Fruit fly (Drosophila melanogaster) whole organism, embryonic: ENCODE results near the gene CG13252.

Experiments used
- BtbVII ChIP-seq: fragments of 200-800 bp; sonication (Bioruptor generic); optimal IDR thresholded peaks from 3 replicates; lab custom pipeline; 2017; ENCODE audit warnings: missing biosample characterization, mild to moderate bottlenecking, missing genetic modification characterization
- CG10654 ChIP-seq: fragments of 200-800 bp; sonication (Bioruptor generic); optimal IDR thresholded peaks from 2 replicates; lab custom pipeline; 2016; ENCODE audit warnings: missing biosample characterization, missing genetic modification characterization
- CG11504 ChIP-seq: fragments of 200-800 bp; sonication (Bioruptor generic); optimal IDR thresholded peaks from 3 replicates; lab custom pipeline; 2019; ENCODE audit warnings: missing biosample characterization, mild to moderate bottlenecking, missing genetic modification characterization, moderate library complexity
- CG12104 ChIP-seq: fragments of 200-800 bp; sonication (Bioruptor generic); optimal IDR thresholded peaks from 3 replicates; lab custom pipeline; 2016; ENCODE audit warnings: missing biosample characterization, missing genetic modification characterization
- CG12155 ChIP-seq: fragments of 200-800 bp; sonication (Bioruptor generic); optimal IDR thresholded peaks from 3 replicates; lab custom pipeline; 2016; ENCODE audit warnings: missing biosample characterization, missing genetic modification characterization
- CG15073 ChIP-seq: fragments of 200-800 bp; sonication (Bioruptor generic); optimal IDR thresholded peaks from 2 replicates; lab custom pipeline; 2016; ENCODE audit warnings: missing biosample characterization, missing genetic modification characterization
- CG1602 ChIP-seq: fragments of 200-800 bp; sonication (Bioruptor generic); optimal IDR thresholded peaks from 3 replicates; lab custom pipeline; 2016; ENCODE audit warnings: missing biosample characterization, missing genetic modification characterization
- CG16779 ChIP-seq: fragments of 200-800 bp; sonication (Bioruptor generic); IDR thresholded peaks from 2 replicates; pipeline ENCODE4 v1.3.6; 2022; ENCODE audit warnings: missing biosample characterization, missing genetic modification characterization
- CG16813 ChIP-seq: fragments of 200-800 bp; sonication (Bioruptor generic); IDR thresholded peaks from 3 replicates; pipeline ENCODE4 v1.3.6; 2022; ENCODE audit warnings: missing biosample characterization, missing genetic modification characterization; ENCODE audit not compliant: partially characterized antibody
- CG16815 ChIP-seq: fragments of 200-800 bp; sonication (Bioruptor generic); optimal IDR thresholded peaks from 3 replicates; lab custom pipeline; 2017; ENCODE audit warnings: missing biosample characterization, mild to moderate bottlenecking, missing genetic modification characterization
- CG2712 ChIP-seq: fragments of 200-800 bp; optimal IDR thresholded peaks from 3 replicates; lab custom pipeline; 2019; ENCODE audit warnings: missing biosample characterization, mild to moderate bottlenecking, missing genetic modification characterization, moderate library complexity
- CG31365 ChIP-seq: fragments of 200-800 bp; sonication (Bioruptor generic); optimal IDR thresholded peaks from 2 replicates; lab custom pipeline; 2018; ENCODE audit warnings: missing biosample characterization, mild to moderate bottlenecking, missing genetic modification characterization
- CG31441 ChIP-seq: fragments of 200-800 bp; sonication (Bioruptor generic); IDR thresholded peaks from 2 replicates; pipeline ENCODE4 v1.3.6; 2022; ENCODE audit warnings: missing biosample characterization, missing genetic modification characterization
- CG4360 ChIP-seq: fragments of 200-800 bp; sonication (Bioruptor generic); IDR thresholded peaks from 2 replicates; pipeline ENCODE4 v1.3.6; 2022; ENCODE audit warnings: missing biosample characterization, missing genetic modification characterization
- CG8290 ChIP-seq, 3 experiments: fragments of 200-800 bp; sonication (Bioruptor generic); optimal IDR thresholded peaks; 2 replicates each; lab custom pipeline; 2016 to 2019; ENCODE audit warnings: missing biosample characterization in 3 of 3, missing genetic modification characterization in 3 of 3, mild to moderate bottlenecking in 2 of 3, moderate library complexity in 1 of 3
- CG8359 ChIP-seq: fragments of 200-800 bp; sonication (Bioruptor generic); optimal IDR thresholded peaks from 2 replicates; lab custom pipeline; 2017; ENCODE audit warnings: missing biosample characterization, mild to moderate bottlenecking, missing genetic modification characterization, borderline replicate concordance
- CG8478 ChIP-seq: fragments of >200 bp; optimal IDR thresholded peaks from 2 replicates; lab custom pipeline; 2018
- E2f1 ChIP-seq: fragments of 200-800 bp; sonication (Bioruptor generic); IDR thresholded peaks from 2 replicates; pipeline ENCODE4 v1.3.6; 2022; ENCODE audit warnings: missing biosample characterization, missing genetic modification characterization
- Hsf ChIP-seq: fragments of 200-800 bp; sonication (Bioruptor generic); optimal IDR thresholded peaks from 3 replicates; lab custom pipeline; 2016; ENCODE audit warnings: missing biosample characterization, missing genetic modification characterization
- Lim3 ChIP-seq: fragments of 200-800 bp; sonication (Bioruptor generic); IDR thresholded peaks from 2 replicates; pipeline ENCODE4 v1.3.6; 2022; ENCODE audit warnings: missing biosample characterization, missing genetic modification characterization
- MESR4 ChIP-seq: fragments of 200-800 bp; sonication (Bioruptor generic); optimal IDR thresholded peaks from 2 replicates; lab custom pipeline; 2018; ENCODE audit warnings: missing biosample characterization, mild to moderate bottlenecking, missing genetic modification characterization, moderate library complexity
- Max ChIP-seq: fragments of 200-800 bp; sonication (Bioruptor generic); optimal IDR thresholded peaks from 2 replicates; lab custom pipeline; 2016; ENCODE audit warnings: missing biosample characterization, mild to moderate bottlenecking, missing genetic modification characterization
- Mes4 ChIP-seq: fragments of 200-800 bp; sonication (Bioruptor generic); optimal IDR thresholded peaks from 2 replicates; lab custom pipeline; 2016; ENCODE audit warnings: missing biosample characterization, missing genetic modification characterization
- NFAT ChIP-seq: fragments of 200-800 bp; sonication (Bioruptor generic); IDR thresholded peaks from 2 replicates; pipeline ENCODE4 v1.3.6; 2022; ENCODE audit warnings: missing biosample characterization, missing genetic modification characterization
- Pdp1 ChIP-seq, 2 experiments: fragments of 200-800 bp; sonication (Bioruptor generic); optimal IDR thresholded peaks; 3 replicates each; lab custom pipeline; 2016; ENCODE audit warnings: missing biosample characterization in 2 of 2, missing genetic modification characterization in 2 of 2, mild to moderate bottlenecking in 1 of 2, moderate library complexity in 1 of 2
- Sox102F ChIP-seq: fragments of 200-800 bp; sonication (Bioruptor generic); optimal IDR thresholded peaks from 2 replicates; lab custom pipeline; 2018; ENCODE audit warnings: missing biosample characterization, mild to moderate bottlenecking, missing genetic modification characterization, moderate library complexity
- Ssrp ChIP-seq: fragments of 200-800 bp; sonication (Bioruptor generic); optimal IDR thresholded peaks from 2 replicates; lab custom pipeline; 2018; ENCODE audit warnings: missing biosample characterization, mild to moderate bottlenecking, missing genetic modification characterization, moderate library complexity
- Stat92E ChIP-seq, 3 experiments: fragments of >200 bp in 2 of 3; fragments of 200-800 bp in 1 of 3; sonication (Bioruptor generic) in 1 of 3; optimal IDR thresholded peaks; 2 replicates each; lab custom pipeline; 2017 to 2019; ENCODE audit warnings: missing biosample characterization in 3 of 3, missing genetic modification characterization in 3 of 3, mild to moderate bottlenecking in 1 of 3, moderate library complexity in 1 of 3
- ara ChIP-seq: fragments of 200-800 bp; sonication (Bioruptor generic); IDR thresholded peaks from 2 replicates; pipeline ENCODE4 v1.3.6; 2022; ENCODE audit warnings: missing biosample characterization, missing genetic modification characterization
- az2 ChIP-seq: fragments of 200-800 bp; sonication (Bioruptor generic); optimal IDR thresholded peaks from 3 replicates; lab custom pipeline; 2016; ENCODE audit warnings: missing biosample characterization, missing genetic modification characterization
- bcd ChIP-seq: fragments of 200-800 bp; sonication (Bioruptor generic); optimal IDR thresholded peaks from 2 replicates; lab custom pipeline; 2017; ENCODE audit warnings: missing biosample characterization, mild to moderate bottlenecking, missing genetic modification characterization
- cato ChIP-seq: fragments of 200-800 bp; sonication (Bioruptor generic); optimal IDR thresholded peaks from 2 replicates; lab custom pipeline; 2016; ENCODE audit warnings: missing biosample characterization, missing genetic modification characterization, borderline replicate concordance
- corto ChIP-seq: fragments of 200-800 bp; sonication (Bioruptor generic); optimal IDR thresholded peaks from 2 replicates; lab custom pipeline; 2016; ENCODE audit warnings: missing biosample characterization, mild to moderate bottlenecking, missing genetic modification characterization, moderate library complexity
- croc ChIP-seq: fragments of 200-800 bp; sonication (Bioruptor generic); conservative IDR thresholded peaks from 3 replicates; pipeline ENCODE4 v1.3.6; 2022; ENCODE audit warnings: missing biosample characterization, missing genetic modification characterization
- crp ChIP-seq, 2 experiments: fragments of 200-800 bp; sonication (Bioruptor generic); optimal IDR thresholded peaks; 2 replicates in 1 of 2; 3 replicates in 1 of 2; lab custom pipeline; 2017; ENCODE audit warnings: missing biosample characterization in 2 of 2, missing genetic modification characterization in 2 of 2, mild to moderate bottlenecking in 1 of 2, moderate library complexity in 1 of 2
- dimm ChIP-seq: fragments of 200-800 bp; sonication (Bioruptor generic); IDR thresholded peaks from 2 replicates; pipeline ENCODE4 v1.3.6; 2022; ENCODE audit warnings: missing biosample characterization, missing genetic modification characterization
- disco-r ChIP-seq: fragments of 200-800 bp; sonication (Bioruptor generic); optimal IDR thresholded peaks from 2 replicates; lab custom pipeline; 2016; ENCODE audit warnings: missing biosample characterization, missing genetic modification characterization
- grau ChIP-seq: fragments of 200-800 bp; optimal IDR thresholded peaks from 3 replicates; lab custom pipeline; 2019; ENCODE audit warnings: missing biosample characterization, mild to moderate bottlenecking, missing genetic modification characterization, moderate library complexity
- gt ChIP-seq: fragments of 200-800 bp; sonication (Bioruptor generic); IDR thresholded peaks from 2 replicates; pipeline ENCODE4 v1.3.6; 2022; ENCODE audit warnings: missing biosample characterization, missing genetic modification characterization
- hth ChIP-seq: fragments of >200 bp; optimal IDR thresholded peaks from 2 replicates; lab custom pipeline; 2017; ENCODE audit warnings: inconsistent platforms
- jigr1 ChIP-seq: fragments of 200-800 bp; sonication (Bioruptor generic); IDR thresholded peaks from 3 replicates; pipeline ENCODE4 v1.3.6; 2022; ENCODE audit warnings: missing biosample characterization, missing genetic modification characterization
- kay ChIP-seq: fragments of 200-800 bp; sonication (Bioruptor generic); optimal IDR thresholded peaks from 2 replicates; lab custom pipeline; 2016; ENCODE audit warnings: missing biosample characterization, missing genetic modification characterization
- lilli ChIP-seq: fragments of 200-800 bp; sonication (Bioruptor generic); optimal IDR thresholded peaks from 3 replicates; lab custom pipeline; 2016; ENCODE audit warnings: missing biosample characterization, missing genetic modification characterization
- row ChIP-seq: fragments of 200-800 bp; sonication (Bioruptor generic); IDR thresholded peaks from 3 replicates; pipeline ENCODE4 v1.3.6; 2022; ENCODE audit warnings: missing biosample characterization, missing genetic modification characterization
- sens ChIP-seq: fragments of 200-800 bp; sonication (Bioruptor generic); peaks from one replicate; lab custom pipeline; 2016; ENCODE audit warnings: missing biosample characterization, missing genetic modification characterization
- sr ChIP-seq: fragments of 200-800 bp; sonication (Bioruptor generic); IDR thresholded peaks from 3 replicates; pipeline ENCODE4 v1.3.6; 2022; ENCODE audit warnings: missing biosample characterization, missing genetic modification characterization
- trem ChIP-seq: fragments of 200-800 bp; optimal IDR thresholded peaks from 3 replicates; lab custom pipeline; 2019; ENCODE audit warnings: missing biosample characterization, mild to moderate bottlenecking, missing genetic modification characterization, moderate library complexity
- vfl ChIP-seq: fragments of 200-800 bp; sonication (Bioruptor generic); optimal IDR thresholded peaks from 2 replicates; lab custom pipeline; 2016; ENCODE audit warnings: missing biosample characterization, missing genetic modification characterization
- vnd ChIP-seq: fragments of 200-800 bp; sonication (Bioruptor generic); IDR thresholded peaks from 3 replicates; pipeline ENCODE4 v1.3.6; 2022; ENCODE audit warnings: missing biosample characterization, missing genetic modification characterization; ENCODE audit not compliant: partially characterized antibody

Gene CG13252

DNA sequence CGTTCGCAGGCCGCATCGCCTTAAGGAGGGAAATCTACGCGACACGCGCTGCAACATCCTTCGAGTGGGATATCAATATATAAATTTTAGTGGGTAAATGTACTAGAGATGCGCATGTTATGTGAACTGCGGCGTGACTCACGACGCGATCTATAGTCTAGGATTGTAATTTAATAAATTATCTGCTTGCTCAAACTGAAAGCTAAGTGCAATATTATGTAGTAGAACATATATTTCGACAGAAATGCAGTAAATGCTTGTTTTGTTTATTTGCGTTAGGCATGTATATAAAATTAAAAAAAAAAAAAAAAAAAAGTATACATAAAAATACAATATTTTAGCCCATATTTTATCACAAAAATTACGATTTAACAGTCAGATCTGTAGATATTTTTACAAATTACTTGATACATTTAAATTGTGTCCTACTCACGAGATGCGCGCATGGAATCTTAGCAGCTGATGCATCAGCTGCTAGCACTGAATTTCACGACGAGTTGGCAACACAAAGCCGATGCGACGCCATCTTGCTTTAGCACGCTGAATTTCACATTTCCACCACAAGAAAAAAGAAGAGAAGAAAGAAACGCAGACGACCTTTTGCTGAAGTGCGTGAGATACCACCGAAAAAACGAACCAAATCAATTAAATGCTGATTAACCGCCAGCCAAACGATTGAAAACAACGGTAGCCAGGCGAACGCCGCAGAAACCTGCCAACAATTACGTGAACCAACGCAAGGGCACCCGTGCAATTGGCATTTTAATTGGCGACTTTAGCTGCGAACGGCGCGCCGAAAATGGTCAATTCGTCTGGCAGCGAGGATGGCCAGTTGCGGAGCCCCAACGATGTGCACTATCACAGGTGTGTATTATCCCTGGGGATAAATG, 40.9 kb downstream of the CG13252 start, which contains the start of the genes CG4042 and Pitslre (continued):
- TF ChIP-seq sens (GFP tag; lab: Kevin White, UChicago), result peak; percentile 90
- TF ChIP-seq E2f1 (GFP tag; lab: Robert Waterston, UW), result peak; percentile 34; the same call in 1 of the 2 replicates
- peak; percentile 46 for TF ChIP-seq az2 (GFP tag; lab: Kevin White, UChicago)
- no peak for TF ChIP-seq CG16779 (GFP tag; lab: Robert Waterston, UW)
- TF ChIP-seq BtbVII, result peak; percentile 0
- TF ChIP-seq CG10654 (GFP tag; lab: Kevin White, UChicago), result peak; percentile 55
- TF ChIP-seq vfl (GFP tag; lab: Kevin White, UChicago), result peak; percentile 2
- no peak for TF ChIP-seq ara (GFP tag; lab: Robert Waterston, UW)
- TF ChIP-seq dimm (GFP tag; lab: Robert Waterston, UW), result no peak
- no peak for TF ChIP-seq CG31365
- peak; percentile 25 for TF ChIP-seq kay (GFP tag; lab: Kevin White, UChicago)
- TF ChIP-seq gt (GFP tag; lab: Robert Waterston, UW), result no peak
- no peak for TF ChIP-seq sr
- no peak; the same call in 1 of the 2 replicates for TF ChIP-seq NFAT (GFP tag; lab: Robert Waterston, UW)
- TF ChIP-seq cato, result peak; percentile 51
- peak; percentile 97 for TF ChIP-seq MESR4
- TF ChIP-seq Pdp1 (GFP tag; optimal IDR thresholded peaks at IDR 0.05; lab: Kevin White, UChicago), result peak; percentile 12 to 68
- no peak for TF ChIP-seq disco-r (GFP tag; lab: Kevin White, UChicago)
- peak; percentile 20 for TF ChIP-seq corto (GFP tag; lab: Kevin White, UChicago)
- no peak for TF ChIP-seq CG8478 (lab: Kevin White, UChicago)
- TF ChIP-seq CG8359 (GFP tag; lab: Kevin White, UChicago), result no peak
- TF ChIP-seq row (GFP tag; lab: Robert Waterston, UW), result peak; percentile 86
- TF ChIP-seq Mes4 (GFP tag; lab: Kevin White, UChicago), result no peak
- peak; percentile 29 for TF ChIP-seq Hsf (GFP tag; lab: Kevin White, UChicago)
- TF ChIP-seq croc (GFP tag; lab: Robert Waterston, UW), result no peak
- TF ChIP-seq CG12155, result peak; percentile 53
- TF ChIP-seq CG4360, result no peak
- peak; percentile 38 for TF ChIP-seq CG12104 (GFP tag; lab: Kevin White, UChicago)
- TF ChIP-seq crp (GFP tag; optimal IDR thresholded peaks at IDR 0.05; lab: Kevin White, UChicago), result peak; percentile 95 to 96
- peak; percentile 74; the same call in 2 of the 3 replicates for TF ChIP-seq CG16813 (GFP tag; lab: Robert Waterston, UW)
- TF ChIP-seq Stat92E (GFP tag; optimal IDR thresholded peaks at IDR 0.05; lab: Kevin White, UChicago), result no peak
- TF ChIP-seq bcd, result peak; percentile 40
- no peak for TF ChIP-seq CG15073 (GFP tag; lab: Kevin White, UChicago)
- TF ChIP-seq grau (tag; lab: Kevin White, UChicago), result peak; percentile 39
- peak; percentile 23 for TF ChIP-seq Ssrp (tag; lab: Kevin White, UChicago)
- TF ChIP-seq CG16815, result no peak
- TF ChIP-seq trem, result peak; percentile 97
- TF ChIP-seq CG2712 (tag; lab: Kevin White, UChicago), result peak; percentile 60
- TF ChIP-seq Max (GFP tag; lab: Kevin White, UChicago), result peak; percentile 59
- no peak for TF ChIP-seq jigr1 (GFP tag; lab: Robert Waterston, UW)
- peak; percentile 14 for TF ChIP-seq CG8290 (GFP tag; optimal IDR thresholded peaks at IDR 0.05; lab: Kevin White, UChicago)
- TF ChIP-seq CG8290 (tag; optimal IDR thresholded peaks at IDR 0.05; lab: Kevin White, UChicago), result peak in 1 of 2 experiments; percentile 28
- TF ChIP-seq CG1602 (GFP tag; lab: Kevin White, UChicago), result peak; percentile 47
- TF ChIP-seq vnd (GFP tag; lab: Robert Waterston, UW), result peak; percentile 61
- peak; percentile 41 for TF ChIP-seq CG11504
- TF ChIP-seq Sox102F (GFP tag; lab: Kevin White, UChicago), result peak; percentile 8
- no peak for TF ChIP-seq hth (lab: Kevin White, UChicago)
- 0 out of 2 replicates have a peak, but pooled peaks have one; percentile 33 for TF ChIP-seq CG31441 (GFP tag; lab: Robert Waterston, UW)
- TF ChIP-seq Lim3 (GFP tag; lab: Robert Waterston, UW), result no peak
- peak; percentile 57 for TF ChIP-seq lilli
